Worm (Caenorhabditis elegans): Measurements from ENCODE around the gene sqv-2.

sqv-2 gene

ce11 chrII:2927533-2927932, 33.3 kb upstream of the sqv-2 start, which contains the start of the genes ZK355.3 and ZK355.8:
Gene ZK355.3, minus strand, starts transcription at chrII:2927633.
Gene ZK355.8, plus strand, starts transcription at chrII:2927804.
- TF ChIP-seq snpc-4 (tag; optimal IDR thresholded peaks at IDR 0.05): no peak
- TF ChIP-seq ceh-39 (tag; optimal IDR thresholded peaks at IDR 0.05): no peak
- no peak for TF ChIP-seq mep-1 (tag; optimal IDR thresholded peaks at IDR 0.05)
- no peak for TF ChIP-seq mab-5 (tag; optimal IDR thresholded peaks at IDR 0.05)
- TF ChIP-seq hlh-1 (tag; optimal IDR thresholded peaks at IDR 0.05): no peak

- no peak for TF ChIP-seq sptf-1 (tag; optimal IDR thresholded peaks at IDR 0.05)
- TF ChIP-seq mep-1 (tag; optimal IDR thresholded peaks at IDR 0.05): no peak
- no peak for TF ChIP-seq nhr-12 (tag; optimal IDR thresholded peaks at IDR 0.05)
- no peak for TF ChIP-seq drap-1 (GFP tag; optimal IDR thresholded peaks at IDR 0.05)
- TF ChIP-seq mab-5 (tag; optimal IDR thresholded peaks at IDR 0.05): no peak
- TF ChIP-seq ztf-11 (tag; optimal IDR thresholded peaks at IDR 0.05): no peak
- no peak for TF ChIP-seq pha-4 (tag; optimal IDR thresholded peaks at IDR 0.05)
- TF ChIP-seq sem-2 (GFP tag; optimal IDR thresholded peaks at IDR 0.05): no peak
- TF ChIP-seq M03D4.4 (tag; optimal IDR thresholded peaks at IDR 0.05): no peak
- no peak for TF ChIP-seq flh-1 (GFP tag; optimal IDR thresholded peaks at IDR 0.05)
- TF ChIP-seq cnd-1 (tag; optimal IDR thresholded peaks at IDR 0.05): no peak
- TF ChIP-seq ces-1 (GFP tag; optimal IDR thresholded peaks at IDR 0.05): no peak
- TF ChIP-seq zip-8 (tag; optimal IDR thresholded peaks at IDR 0.05): no peak
Measured at ce11 chrII:2925806-2926558, 31.8 kb upstream of the sqv-2 start.

DNA sequence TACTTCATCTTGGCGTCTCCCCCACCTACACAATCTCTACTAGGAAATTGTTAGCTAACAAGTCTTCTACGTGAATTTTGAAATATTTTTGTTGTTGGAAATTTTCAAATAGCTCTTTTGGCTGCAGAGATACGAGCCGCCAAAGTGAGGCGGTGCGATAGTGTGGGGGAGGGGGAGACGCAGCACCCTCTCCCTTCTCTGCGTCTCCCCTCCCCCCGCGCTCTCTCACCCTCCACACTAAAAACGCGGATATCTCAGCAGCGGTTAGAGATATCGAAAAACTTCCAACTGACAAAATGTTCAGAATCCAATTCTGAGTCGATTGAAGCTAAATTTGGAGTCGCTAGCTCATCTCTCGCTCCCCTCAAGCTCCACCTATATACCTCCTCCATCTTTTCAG, 30.8 kb upstream of the sqv-2 start:
- no peak for TF ChIP-seq lin-13 (tag; optimal IDR thresholded peaks at IDR 0.05)
- no peak for TF ChIP-seq unc-62 (GFP tag; optimal IDR thresholded peaks at IDR 0.05)
- no peak for TF ChIP-seq tbx-8 (GFP tag; optimal IDR thresholded peaks at IDR 0.05)
- TF ChIP-seq mep-1 (tag; optimal IDR thresholded peaks at IDR 0.05): no peak
- TF ChIP-seq snpc-4 (tag; optimal IDR thresholded peaks at IDR 0.05): no peak
- no peak for TF ChIP-seq sem-2 (GFP tag; optimal IDR thresholded peaks at IDR 0.05)
- no peak for TF ChIP-seq nhr-28 (tag; optimal IDR thresholded peaks at IDR 0.05)
- TF ChIP-seq bed-3 (GFP tag; optimal IDR thresholded peaks at IDR 0.05): no peak
- no peak for TF ChIP-seq cnd-1 (tag; optimal IDR thresholded peaks at IDR 0.05)
- TF ChIP-seq hlh-1 (tag; optimal IDR thresholded peaks at IDR 0.05): no peak
- TF ChIP-seq drap-1 (GFP tag; optimal IDR thresholded peaks at IDR 0.05): no peak
- TF ChIP-seq pha-4 (tag; optimal IDR thresholded peaks at IDR 0.05): no peak
- no peak for TF ChIP-seq M03D4.4 (tag; optimal IDR thresholded peaks at IDR 0.05)
- no peak for TF ChIP-seq sptf-1 (tag; optimal IDR thresholded peaks at IDR 0.05)
- TF ChIP-seq mls-2 (tag; optimal IDR thresholded peaks at IDR 0.05): no peak
- TF ChIP-seq lsy-2 (tag; optimal IDR thresholded peaks at IDR 0.05): no peak

DNA sequence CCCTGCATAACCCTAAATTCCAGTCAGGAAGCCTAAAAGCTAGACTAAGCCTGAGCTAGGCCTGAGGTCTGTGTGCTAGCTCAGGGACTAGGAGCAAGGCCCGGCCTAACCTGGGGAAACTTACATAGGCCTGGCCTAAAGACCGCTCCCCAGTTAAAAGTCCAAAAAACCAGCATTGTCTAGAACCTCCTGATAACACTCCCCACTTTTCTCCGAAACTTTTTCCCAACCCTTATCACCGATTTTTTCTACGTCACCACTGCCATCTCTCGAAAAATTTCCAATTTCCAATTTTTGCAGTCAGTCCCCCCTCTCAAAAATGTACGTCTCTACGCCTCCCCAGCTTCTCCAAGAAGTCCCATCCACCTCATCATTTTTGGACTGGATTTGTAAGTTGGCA, 29.4 kb upstream of the sqv-2 start, which contains the start of gene ZK355.2:
Gene ZK355.2 (plus strand): TSS at position 301 of the 400 bp plus-strand sequence.
- TF ChIP-seq nhr-237 (tag; optimal IDR thresholded peaks at IDR 0.05) (no peak), lsy-2 (tag; optimal IDR thresholded peaks at IDR 0.05) (no peak), unc-120 (tag; optimal IDR thresholded peaks at IDR 0.05; ENCODE audit: poor library complexity, severe bottlenecking) (no peak), nhr-12 (tag; optimal IDR thresholded peaks at IDR 0.05) (no peak), bed-3 (GFP tag; optimal IDR thresholded peaks at IDR 0.05) (no peak), elt-3 (tag; optimal IDR thresholded peaks at IDR 0.05) (no peak), ceh-43 (GFP tag; optimal IDR thresholded peaks at IDR 0.05) (no peak), snpc-4 (tag; optimal IDR thresholded peaks at IDR 0.05) (no peak), cnd-1 (tag; optimal IDR thresholded peaks at IDR 0.05) (no peak), lin-13 (tag; optimal IDR thresholded peaks at IDR 0.05) (no peak), flh-1 (GFP tag; optimal IDR thresholded peaks at IDR 0.05) (no peak), M03D4.4 (tag; optimal IDR thresholded peaks at IDR 0.05) (no peak), ham-2 (GFP tag; optimal IDR thresholded peaks at IDR 0.05) (no peak), mls-2 (tag; optimal IDR thresholded peaks at IDR 0.05) (no peak), hlh-1 (tag; optimal IDR thresholded peaks at IDR 0.05) (no peak), nhr-2 (tag; optimal IDR thresholded peaks at IDR 0.05) (no peak)

DNA sequence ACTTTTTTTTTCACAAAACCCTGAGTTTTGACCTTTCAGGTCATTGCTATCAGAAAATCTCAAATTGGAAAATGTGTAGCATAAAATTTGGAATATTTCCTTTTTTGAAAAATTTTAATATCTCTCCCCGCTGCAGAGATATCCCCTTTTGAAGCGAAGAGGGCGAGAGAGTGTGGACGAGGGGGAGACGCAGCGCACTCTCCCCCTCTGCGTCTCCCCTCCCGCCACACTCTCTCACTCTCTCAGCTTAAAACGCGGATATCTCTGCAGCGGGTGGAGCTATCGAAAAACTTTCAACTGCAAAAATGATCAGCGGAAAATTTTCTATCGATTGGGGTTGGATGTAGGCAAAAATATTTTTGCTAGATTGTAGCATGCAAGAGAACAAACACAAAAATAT, 28.6 kb upstream of the sqv-2 start:
- TF ChIP-seq hlh-1 (tag; optimal IDR thresholded peaks at IDR 0.05) (no peak), ham-2 (GFP tag; optimal IDR thresholded peaks at IDR 0.05) (no peak)
